Fruit fly (Drosophila melanogaster) whole organism, embryonic: ENCODE measurements around the gene yellow-e2.
A peak's percentile ranks its signal among the peaks of the same experiment; 100 is the strongest.

ENCODE experiments used
- Antp ChIP-seq: fragments of 200-800 bp; sonication (Bioruptor generic); optimal IDR thresholded peaks from 3 replicates; lab custom pipeline; 2016; ENCODE audit warnings: missing biosample characterization, missing genetic modification characterization
- CG11560 ChIP-seq: fragments of 200-800 bp; sonication (Bioruptor generic); IDR thresholded peaks from 3 replicates; pipeline ENCODE4 v1.3.6; 2022; ENCODE audit warnings: missing biosample characterization, missing genetic modification characterization
- CG12104 ChIP-seq: fragments of 200-800 bp; sonication (Bioruptor generic); optimal IDR thresholded peaks from 3 replicates; lab custom pipeline; 2016; ENCODE audit warnings: missing biosample characterization, missing genetic modification characterization
- CG12391 ChIP-seq: fragments of 200-800 bp; sonication (Bioruptor generic); optimal IDR thresholded peaks from 3 replicates; lab custom pipeline; 2018; ENCODE audit warnings: missing biosample characterization, mild to moderate bottlenecking, missing genetic modification characterization, moderate library complexity
- CG15479 ChIP-seq: fragments of 200-800 bp; sonication (Bioruptor generic); optimal IDR thresholded peaks from 3 replicates; lab custom pipeline; 2019; ENCODE audit warnings: missing biosample characterization, mild to moderate bottlenecking, missing genetic modification characterization, moderate library complexity
- CG16815 ChIP-seq: fragments of 200-800 bp; sonication (Bioruptor generic); optimal IDR thresholded peaks from 3 replicates; lab custom pipeline; 2017; ENCODE audit warnings: missing biosample characterization, mild to moderate bottlenecking, missing genetic modification characterization
- CG17328 ChIP-seq: fragments of 200-800 bp; sonication (Bioruptor generic); IDR thresholded peaks from 2 replicates; pipeline ENCODE4 v1.3.6; 2022; ENCODE audit warnings: missing biosample characterization, missing genetic modification characterization
- CG18764 ChIP-seq: fragments of 200-800 bp; sonication (Bioruptor generic); optimal IDR thresholded peaks from 3 replicates; lab custom pipeline; 2016; ENCODE audit warnings: missing biosample characterization, missing genetic modification characterization
- CG2129 ChIP-seq: fragments of 200-800 bp; sonication (Bioruptor generic); IDR thresholded peaks from 2 replicates; pipeline ENCODE4 v1.3.6; 2022; ENCODE audit warnings: missing biosample characterization, missing genetic modification characterization; ENCODE audit not compliant: partially characterized antibody
- CG3838 ChIP-seq: fragments of 200-800 bp; sonication (Bioruptor generic); optimal IDR thresholded peaks from 3 replicates; lab custom pipeline; 2016; ENCODE audit warnings: missing biosample characterization, missing genetic modification characterization
- CG5245 ChIP-seq: fragments of 200-800 bp; sonication (Bioruptor generic); optimal IDR thresholded peaks from 3 replicates; lab custom pipeline; 2016; ENCODE audit warnings: missing biosample characterization, missing genetic modification characterization
- CG5953 ChIP-seq: fragments of 200-800 bp; sonication (Bioruptor generic); IDR thresholded peaks from 2 replicates; pipeline ENCODE4 v1.3.6; 2022; ENCODE audit warnings: missing biosample characterization, missing genetic modification characterization
- CG6854 ChIP-seq: fragments of 200-800 bp; sonication (Bioruptor generic); optimal IDR thresholded peaks from 3 replicates; lab custom pipeline; 2017; ENCODE audit warnings: missing biosample characterization, mild to moderate bottlenecking, missing genetic modification characterization
- CG9437 ChIP-seq: fragments of 200-800 bp; sonication (Bioruptor generic); optimal IDR thresholded peaks from 2 replicates; lab custom pipeline; 2018; ENCODE audit warnings: missing biosample characterization, mild to moderate bottlenecking, missing genetic modification characterization
- CG9609 ChIP-seq: fragments of 200-800 bp; sonication (Bioruptor generic); optimal IDR thresholded peaks from 3 replicates; lab custom pipeline; 2016; ENCODE audit warnings: missing biosample characterization, missing genetic modification characterization
- Dfd ChIP-seq, 2 experiments: fragments of >200 bp; optimal IDR thresholded peaks; 2 replicates each; lab custom pipeline; 2017; ENCODE audit warnings: missing biosample characterization in 2 of 2, missing genetic modification characterization in 2 of 2
- HHEX ChIP-seq: fragments of 200-800 bp; sonication (Bioruptor generic); optimal IDR thresholded peaks from 3 replicates; lab custom pipeline; 2017; ENCODE audit warnings: missing biosample characterization, mild to moderate bottlenecking, missing genetic modification characterization, missing genetic modification reagents
- Hr39 ChIP-seq: fragments of >200 bp; optimal IDR thresholded peaks from 2 replicates; lab custom pipeline; 2017
- Mad ChIP-seq: fragments of 200-800 bp; sonication (Bioruptor generic); optimal IDR thresholded peaks from 2 replicates; lab custom pipeline; 2016; ENCODE audit warnings: missing biosample characterization, missing genetic modification characterization
- Meics ChIP-seq: fragments of 200-800 bp; sonication (Bioruptor generic); optimal IDR thresholded peaks from 2 replicates; lab custom pipeline; 2017; ENCODE audit warnings: missing biosample characterization, mild to moderate bottlenecking, missing genetic modification characterization
- NK7.1 ChIP-seq: fragments of 200-800 bp; sonication (Bioruptor generic); optimal IDR thresholded peaks from 3 replicates; lab custom pipeline; 2016; ENCODE audit warnings: missing biosample characterization, missing genetic modification characterization
- Nf-YB ChIP-seq: fragments of 200-800 bp; sonication (Bioruptor generic); optimal IDR thresholded peaks from 3 replicates; lab custom pipeline; 2019; ENCODE audit warnings: missing biosample characterization, mild to moderate bottlenecking, missing genetic modification characterization, moderate library complexity
- Nf-YC ChIP-seq: fragments of 200-800 bp; optimal IDR thresholded peaks from 3 replicates; lab custom pipeline; 2019; ENCODE audit warnings: missing biosample characterization, mild to moderate bottlenecking, missing genetic modification characterization, moderate library complexity
- Oli ChIP-seq: fragments of 200-800 bp; sonication (Bioruptor generic); optimal IDR thresholded peaks from 2 replicates; lab custom pipeline; 2018; ENCODE audit warnings: missing biosample characterization, mild to moderate bottlenecking, missing genetic modification characterization, moderate library complexity
- Sox102F ChIP-seq: fragments of 200-800 bp; sonication (Bioruptor generic); optimal IDR thresholded peaks from 2 replicates; lab custom pipeline; 2018; ENCODE audit warnings: missing biosample characterization, mild to moderate bottlenecking, missing genetic modification characterization, moderate library complexity
- Tbp ChIP-seq: fragments of >200 bp; optimal IDR thresholded peaks from 2 replicates; lab custom pipeline; 2018; ENCODE audit warnings: missing biosample characterization, missing genetic modification characterization
- Trl ChIP-seq, 3 experiments: fragments of >200 bp in 2 of 3; fragments of 200-800 bp in 1 of 3; sonication (Bioruptor generic) in 1 of 3; optimal IDR thresholded peaks; 2 replicates in 1 of 3; 3 replicates in 2 of 3; lab custom pipeline; 2016 to 2017; ENCODE audit warnings: missing biosample characterization in 1 of 3, missing genetic modification characterization in 1 of 3
- Usf ChIP-seq: fragments of 200-800 bp; sonication (Bioruptor generic); optimal IDR thresholded peaks from 2 replicates; lab custom pipeline; 2017; ENCODE audit warnings: missing genotype, missing biosample characterization, missing genetic modification characterization
- Xrp1 ChIP-seq: fragments of 200-800 bp; sonication (Bioruptor generic); IDR thresholded peaks from 2 replicates; pipeline ENCODE4 v1.3.6; 2022; ENCODE audit warnings: missing biosample characterization, missing genetic modification characterization
- amos ChIP-seq: fragments of 200-800 bp; sonication (Bioruptor generic); IDR thresholded peaks from 2 replicates; pipeline ENCODE4 v1.3.6; 2022; ENCODE audit warnings: missing biosample characterization, missing genetic modification characterization; ENCODE audit not compliant: partially characterized antibody
- bbx ChIP-seq: fragments of 200-800 bp; sonication (Bioruptor generic); IDR thresholded peaks from 2 replicates; pipeline ENCODE4 v1.3.6; 2022; ENCODE audit warnings: missing biosample characterization, missing genetic modification characterization; ENCODE audit not compliant: partially characterized antibody
- crc ChIP-seq: fragments of 200-800 bp; sonication (Bioruptor generic); optimal IDR thresholded peaks from 2 replicates; lab custom pipeline; 2016; ENCODE audit warnings: missing biosample characterization, missing genetic modification characterization
- croc ChIP-seq: fragments of 200-800 bp; sonication (Bioruptor generic); conservative IDR thresholded peaks from 3 replicates; pipeline ENCODE4 v1.3.6; 2022; ENCODE audit warnings: missing biosample characterization, missing genetic modification characterization
- crp ChIP-seq, 2 experiments: fragments of 200-800 bp; sonication (Bioruptor generic); optimal IDR thresholded peaks; 2 replicates in 1 of 2; 3 replicates in 1 of 2; lab custom pipeline; 2017; ENCODE audit warnings: missing biosample characterization in 2 of 2, missing genetic modification characterization in 2 of 2, mild to moderate bottlenecking in 1 of 2, moderate library complexity in 1 of 2
- cwo ChIP-seq: fragments of 200-800 bp; sonication (Bioruptor generic); optimal IDR thresholded peaks from 3 replicates; lab custom pipeline; 2017; ENCODE audit warnings: missing biosample characterization, missing genetic modification characterization, mild to moderate bottlenecking, moderate library complexity, missing genetic modification reagents
- da ChIP-seq: fragments of 200-800 bp; sonication (Bioruptor generic); optimal IDR thresholded peaks from 2 replicates; lab custom pipeline; 2016; ENCODE audit warnings: missing biosample characterization, missing genetic modification characterization
- en ChIP-seq: fragments of 200-800 bp; sonication (Bioruptor generic); optimal IDR thresholded peaks from 2 replicates; lab custom pipeline; 2016; ENCODE audit warnings: missing biosample characterization, missing genetic modification characterization
- ftz-f1 ChIP-seq: fragments of 200-800 bp; sonication (Bioruptor generic); optimal IDR thresholded peaks from 2 replicates; lab custom pipeline; 2016; ENCODE audit warnings: missing biosample characterization, missing genetic modification characterization
- jumu ChIP-seq: fragments of 200-800 bp; sonication (Bioruptor generic); optimal IDR thresholded peaks from 3 replicates; lab custom pipeline; 2016; ENCODE audit warnings: missing biosample characterization, missing genetic modification characterization
- mld ChIP-seq: fragments of 200-800 bp; sonication (Bioruptor generic); IDR thresholded peaks from 3 replicates; pipeline ENCODE4 v1.3.6; 2022; ENCODE audit warnings: missing biosample characterization, missing genetic modification characterization; ENCODE audit not compliant: partially characterized antibody
- nau ChIP-seq: fragments of 200-800 bp; sonication (Bioruptor generic); optimal IDR thresholded peaks from 3 replicates; lab custom pipeline; 2017; ENCODE audit warnings: missing biosample characterization, mild to moderate bottlenecking, missing genetic modification characterization, missing genetic modification reagents
- oc ChIP-seq: fragments of 200-800 bp; sonication (Bioruptor generic); optimal IDR thresholded peaks from 2 replicates; lab custom pipeline; 2018; ENCODE audit warnings: missing biosample characterization, mild to moderate bottlenecking, missing genetic modification characterization, moderate library complexity
- prd ChIP-seq, 3 experiments: fragments of >200 bp in 2 of 3; fragments of 200-800 bp in 1 of 3; sonication (Bioruptor generic) in 1 of 3; optimal IDR thresholded peaks in 2 of 3; IDR thresholded peaks in 1 of 3; 2 replicates in 2 of 3; 3 replicates in 1 of 3; pipeline versions ENCODE4 v1.3.6 to Lab custom; 2017 to 2022; ENCODE audit warnings: missing biosample characterization in 1 of 3, missing genetic modification characterization in 1 of 3
- ranshi ChIP-seq: fragments of 200-800 bp; sonication (Bioruptor generic); IDR thresholded peaks from 2 replicates; pipeline ENCODE4 v1.3.6; 2022; ENCODE audit warnings: missing biosample characterization, missing genetic modification characterization
- tgo ChIP-seq: fragments of 200-800 bp; sonication (Bioruptor generic); IDR thresholded peaks from 3 replicates; pipeline ENCODE4 v1.3.6; 2022; ENCODE audit warnings: missing biosample characterization, missing genetic modification characterization
- tll ChIP-seq, 2 experiments: fragments of 200-800 bp in 1 of 2; fragments of >200 bp in 1 of 2; sonication (Bioruptor generic) in 1 of 2; optimal IDR thresholded peaks; 2 replicates each; lab custom pipeline; 2017 to 2019; ENCODE audit warnings: missing biosample characterization in 2 of 2, missing genetic modification characterization in 2 of 2, mild to moderate bottlenecking in 1 of 2, moderate library complexity in 1 of 2
- ttk ChIP-seq: fragments of 200-800 bp; sonication (Bioruptor generic); IDR thresholded peaks from 2 replicates; pipeline ENCODE4 v2.1.2; 2022; ENCODE audit warnings: missing biosample characterization, missing genetic modification characterization
- zen ChIP-seq: fragments of 200-800 bp; sonication (Bioruptor generic); optimal IDR thresholded peaks from 3 replicates; lab custom pipeline; 2018; ENCODE audit warnings: missing biosample characterization, mild to moderate bottlenecking, missing genetic modification characterization, moderate library complexity
- zfh2 ChIP-seq: fragments of 200-800 bp; sonication (Bioruptor generic); optimal IDR thresholded peaks from 2 replicates; lab custom pipeline; 2016; ENCODE audit warnings: missing biosample characterization, missing genetic modification characterization

The yellow-e2 gene

DNA sequence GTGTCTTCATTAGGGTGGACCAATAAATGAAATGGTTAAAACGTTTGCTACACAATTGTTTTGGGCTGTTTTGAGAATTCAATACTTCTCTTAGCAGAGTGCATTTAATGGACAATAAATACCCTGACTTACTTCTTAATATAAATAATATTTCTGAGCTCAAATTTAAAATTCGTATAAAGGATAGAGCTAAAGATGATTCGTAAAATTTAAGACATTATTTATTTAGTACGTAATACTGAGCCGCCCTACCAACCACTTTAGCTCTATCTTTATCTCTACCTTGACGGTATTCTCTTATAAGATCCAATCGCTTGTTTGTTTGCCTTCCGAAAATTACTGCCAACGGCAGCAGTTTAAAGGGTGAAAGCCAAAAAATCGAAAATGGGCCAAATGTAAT lies 26.8 kb upstream of the yellow-e2 start (continued):
- TF ChIP-seq Xrp1 (GFP tag; lab: Robert Waterston, UW) (peak; percentile 84), Tbp (no peak), zen (tag; lab: Kevin White, UChicago) (peak; percentile 40), Meics (GFP tag; lab: Kevin White, UChicago) (peak; percentile 78), CG3838 (GFP tag; lab: Kevin White, UChicago) (peak; percentile 62), CG2129 (GFP tag; lab: Robert Waterston, UW) (no peak), Oli (tag; lab: Kevin White, UChicago) (peak; percentile 91), Nf-YC (peak; percentile 70), CG18764 (GFP tag; lab: Kevin White, UChicago) (peak; percentile 23), prd (optimal IDR thresholded peaks at IDR 0.05; lab: Kevin White, UChicago) (no peak), prd (GFP tag; IDR thresholded peaks at IDR 0.05; lab: Robert Waterston, UW) (peak; percentile 62), da (GFP tag; lab: Kevin White, UChicago) (no peak), Mad (GFP tag; lab: Kevin White, UChicago) (peak; percentile 51), Sox102F (GFP tag; lab: Kevin White, UChicago) (peak; percentile 93), CG12391 (peak; percentile 92), ranshi (0 out of 2 replicates have a peak, but pooled peaks have one; percentile 27), Antp (GFP tag; lab: Kevin White, UChicago) (no peak), ftz-f1 (GFP tag; lab: Kevin White, UChicago) (no peak), CG16815 (peak; percentile 65), ttk (peak; percentile 46; the same call in 1 of the 2 replicates), tll (GFP tag; optimal IDR thresholded peaks at IDR 0.05; lab: Kevin White, UChicago) (no peak), tgo (peak; percentile 66; the same call in 2 of the 3 replicates), mld (GFP tag; lab: Robert Waterston, UW) (no peak), NK7.1 (GFP tag; lab: Kevin White, UChicago) (no peak), CG15479 (GFP tag; lab: Kevin White, UChicago) (no peak), Trl (optimal IDR thresholded peaks at IDR 0.05; lab: Kevin White, UChicago) (no peak), Trl (GFP tag; optimal IDR thresholded peaks at IDR 0.05; lab: Kevin White, UChicago) (peak; percentile 15), CG6854 (GFP tag; lab: Kevin White, UChicago) (peak; percentile 69), nau (peak; percentile 29), cwo (GFP tag; lab: Kevin White, UChicago) (peak; percentile 44), CG9437 (GFP tag; lab: Kevin White, UChicago) (peak; percentile 79), CG11560 (tag; lab: Robert Waterston, UW) (no peak), CG9609 (peak; percentile 31), en (GFP tag; lab: Kevin White, UChicago) (peak; percentile 48), croc (GFP tag; lab: Robert Waterston, UW) (no peak), crc (GFP tag; lab: Kevin White, UChicago) (peak; percentile 45), Dfd (GFP tag; optimal IDR thresholded peaks at IDR 0.05; lab: Kevin White, UChicago) (no peak), Nf-YB (GFP tag; lab: Kevin White, UChicago) (peak; percentile 81), CG17328 (GFP tag; lab: Robert Waterston, UW) (peak; percentile 81), Hr39 (lab: Kevin White, UChicago) (no peak), jumu (GFP tag; lab: Kevin White, UChicago) (no peak), zfh2 (GFP tag; lab: Kevin White, UChicago) (peak; percentile 31), bbx (GFP tag; lab: Robert Waterston, UW) (no peak), HHEX (GFP tag; lab: Kevin White, UChicago) (peak; percentile 70), amos (GFP tag; lab: Robert Waterston, UW) (no peak), CG5245 (GFP tag; lab: Kevin White, UChicago) (peak; percentile 65), CG12104 (GFP tag; lab: Kevin White, UChicago) (peak; percentile 58), Usf (GFP tag; lab: Kevin White, UChicago) (peak; percentile 45), crp (GFP tag; optimal IDR thresholded peaks at IDR 0.05; lab: Kevin White, UChicago) (peak in 1 of 2 experiments; percentile 41), CG5953 (peak; percentile 30; the same call in 1 of the 2 replicates), oc (tag; lab: Kevin White, UChicago) (peak; percentile 87)
